Fruit fly (Drosophila melanogaster) whole organism, pupa: Measurements from ENCODE around the gene CG1532.

Source experiments
- CG10348 ChIP-seq: fragments of 200-800 bp; sonication (Bioruptor generic); IDR thresholded peaks from 2 replicates; pipeline ENCODE4 v1.3.6; 2022; ENCODE audit warnings: missing biosample characterization, missing genetic modification characterization
- CG12605 ChIP-seq: fragments of 200-800 bp; sonication (Bioruptor generic); IDR thresholded peaks from 2 replicates; pipeline ENCODE4 v1.3.6; 2022; ENCODE audit warnings: missing biosample characterization, missing genetic modification characterization
- CG13204 ChIP-seq: fragments of 200-800 bp; sonication (Bioruptor generic); optimal IDR thresholded peaks from 2 replicates; lab custom pipeline; 2018; ENCODE audit warnings: missing biosample characterization, mild to moderate bottlenecking, missing genetic modification characterization, moderate library complexity
- CG14655 ChIP-seq: fragments of 200-800 bp; sonication (Bioruptor generic); optimal IDR thresholded peaks from 3 replicates; lab custom pipeline; 2017; ENCODE audit warnings: mild to moderate bottlenecking, missing biosample characterization, missing genetic modification reagents, missing genetic modification characterization
- CG15710 ChIP-seq: fragments of 200-800 bp; sonication (Bioruptor generic); optimal IDR thresholded peaks from 2 replicates; lab custom pipeline; 2018; ENCODE audit warnings: missing biosample characterization, mild to moderate bottlenecking, missing genetic modification characterization, moderate library complexity
- CG17806 ChIP-seq: fragments of 200-800 bp; sonication (Bioruptor generic); optimal IDR thresholded peaks from 2 replicates; lab custom pipeline; 2018; ENCODE audit warnings: missing biosample characterization, mild to moderate bottlenecking, missing genetic modification characterization, moderate library complexity
- CG32121 ChIP-seq: fragments of 200-800 bp; sonication (Bioruptor generic); IDR thresholded peaks from 2 replicates; pipeline ENCODE4 v1.3.6; 2022; ENCODE audit warnings: missing biosample characterization, missing genetic modification characterization
- CG34367 ChIP-seq: fragments of 200-800 bp; sonication (Bioruptor generic); optimal IDR thresholded peaks from 2 replicates; lab custom pipeline; 2018; ENCODE audit warnings: missing biosample characterization, mild to moderate bottlenecking, missing genetic modification characterization
- CG4496 ChIP-seq: fragments of 200-800 bp; sonication (Bioruptor generic); IDR thresholded peaks from 3 replicates; pipeline ENCODE4 v1.3.6; 2022; ENCODE audit warnings: missing biosample characterization, missing genetic modification characterization
- CG8159 ChIP-seq: fragments of 200-800 bp; sonication (Bioruptor generic); optimal IDR thresholded peaks from 3 replicates; lab custom pipeline; 2018; ENCODE audit warnings: missing biosample characterization, mild to moderate bottlenecking, missing genetic modification characterization, moderate library complexity
- CG8301 ChIP-seq: fragments of 200-800 bp; sonication (Bioruptor generic); optimal IDR thresholded peaks from 2 replicates; lab custom pipeline; 2018; ENCODE audit warnings: missing biosample characterization, mild to moderate bottlenecking, missing genetic modification characterization
- CG9948 ChIP-seq: fragments of 200-800 bp; sonication (Bioruptor generic); optimal IDR thresholded peaks from 2 replicates; lab custom pipeline; 2018; ENCODE audit warnings: missing biosample characterization, mild to moderate bottlenecking, missing genetic modification characterization, moderate library complexity
- D1 ChIP-seq: fragments of 200-800 bp; sonication (Bioruptor generic); optimal IDR thresholded peaks from 2 replicates; lab custom pipeline; 2018; ENCODE audit warnings: missing biosample characterization, mild to moderate bottlenecking, missing genetic modification characterization, moderate library complexity
- EcR ChIP-seq: fragments of 200-800 bp; sonication (Bioruptor generic); optimal IDR thresholded peaks from 3 replicates; lab custom pipeline; 2019; ENCODE audit warnings: missing biosample characterization, missing genetic modification characterization, mild to moderate bottlenecking, moderate library complexity, missing genetic modification reagents
- Ets98B ChIP-seq: fragments of 200-800 bp; sonication (Bioruptor generic); IDR thresholded peaks from 2 replicates; pipeline ENCODE4 v1.3.6; 2022; ENCODE audit warnings: missing biosample characterization, missing genetic modification characterization
- Pif1A ChIP-seq: fragments of 200-800 bp; sonication (Bioruptor generic); optimal IDR thresholded peaks from 3 replicates; lab custom pipeline; 2016; ENCODE audit warnings: missing biosample characterization, missing genetic modification characterization
- Pif1B ChIP-seq: fragments of 200-800 bp; sonication (Bioruptor generic); optimal IDR thresholded peaks from 3 replicates; lab custom pipeline; 2016; ENCODE audit warnings: missing biosample characterization, missing genetic modification characterization
- Snoo ChIP-seq: fragments of 200-800 bp; sonication (Bioruptor generic); optimal IDR thresholded peaks from 3 replicates; lab custom pipeline; 2017; ENCODE audit warnings: missing biosample characterization, mild to moderate bottlenecking, missing genetic modification characterization, inconsistent platforms
- fd96Ca ChIP-seq: fragments of 200-800 bp; sonication (Bioruptor generic); IDR thresholded peaks from 3 replicates; pipeline ENCODE4 v1.3.6; 2022; ENCODE audit warnings: missing biosample characterization, missing genetic modification characterization
- gl ChIP-seq: fragments of 200-800 bp; sonication (Bioruptor generic); optimal IDR thresholded peaks from 2 replicates; lab custom pipeline; 2018; ENCODE audit warnings: missing biosample characterization, mild to moderate bottlenecking, missing genetic modification characterization
- rn ChIP-seq: fragments of 200-800 bp; sonication (Bioruptor generic); IDR thresholded peaks from 2 replicates; pipeline ENCODE4 v1.3.6; 2022; ENCODE audit warnings: missing biosample characterization, missing genetic modification characterization

The CG1532 gene

dm6 chrX:21060579-21060978, 32.4 kb upstream of the CG1532 start:
- TF ChIP-seq CG32121 (no peak), Ets98B (no peak), CG9948 (tag; lab: Kevin White, UChicago) (no peak), CG15710 (tag; lab: Kevin White, UChicago) (no peak), gl (tag; lab: Kevin White, UChicago) (no peak), fd96Ca (GFP tag; lab: Robert Waterston, UW) (no peak), Pif1A (no peak), CG13204 (GFP tag; lab: Kevin White, UChicago) (no peak), CG8159 (tag; lab: Kevin White, UChicago) (no peak), CG4496 (no peak), D1 (no peak), CG34367 (tag; lab: Kevin White, UChicago) (no peak), CG12605 (no peak), rn (no peak), CG10348 (GFP tag; lab: Robert Waterston, UW) (no peak), Snoo (tag; lab: Kevin White, UChicago) (no peak), CG17806 (tag; lab: Kevin White, UChicago) (no peak), CG8301 (tag; lab: Kevin White, UChicago) (no peak), Pif1B (GFP tag; lab: Kevin White, UChicago) (no peak), CG14655 (GFP tag; lab: Kevin White, UChicago) (no peak)
- TF ChIP-seq, all 21 proteins: peak for 0

- peak; percentile 49; the same call in 1 of the 2 replicates for TF ChIP-seq CG32121
- peak; percentile 71 for TF ChIP-seq Ets98B
- TF ChIP-seq CG17806 (tag; lab: Kevin White, UChicago) = peak; percentile 67
- TF ChIP-seq CG34367 (tag; lab: Kevin White, UChicago) = peak; percentile 78
- TF ChIP-seq Pif1B (GFP tag; lab: Kevin White, UChicago) = peak; percentile 85
- peak; percentile 23 for TF ChIP-seq D1
- peak; percentile 61 for TF ChIP-seq EcR (GFP tag; lab: Kevin White, UChicago)
- TF ChIP-seq CG15710 (tag; lab: Kevin White, UChicago) = peak; percentile 78
- no peak for TF ChIP-seq CG10348 (GFP tag; lab: Robert Waterston, UW)
- TF ChIP-seq fd96Ca (GFP tag; lab: Robert Waterston, UW) = peak; percentile 83
- no peak for TF ChIP-seq rn
- peak; percentile 80 for TF ChIP-seq CG8301 (tag; lab: Kevin White, UChicago)
- TF ChIP-seq Pif1A = peak; percentile 78
- peak; percentile 73 for TF ChIP-seq CG8159 (tag; lab: Kevin White, UChicago)
- TF ChIP-seq CG14655 (GFP tag; lab: Kevin White, UChicago) = peak; percentile 80
- 0 out of 2 replicates have a peak, but pooled peaks have one; percentile 33 for TF ChIP-seq CG12605
- peak; percentile 60 for TF ChIP-seq CG13204 (GFP tag; lab: Kevin White, UChicago)
- TF ChIP-seq CG9948 (tag; lab: Kevin White, UChicago) = peak; percentile 74
- TF ChIP-seq gl (tag; lab: Kevin White, UChicago) = peak; percentile 34
- peak; percentile 88 for TF ChIP-seq Snoo (tag; lab: Kevin White, UChicago)
- peak; percentile 82 for TF ChIP-seq CG4496
These were observed 30.8 kb upstream of the CG1532 start for dm6 chrX:21058991-21059390.

- no peak for TF ChIP-seq Ets98B
- no peak for TF ChIP-seq CG12605
- no peak for TF ChIP-seq CG34367 (tag; lab: Kevin White, UChicago)
- TF ChIP-seq CG32121 = no peak
- TF ChIP-seq Pif1B (GFP tag; lab: Kevin White, UChicago) = no peak
- TF ChIP-seq CG14655 (GFP tag; lab: Kevin White, UChicago) = no peak
- no peak for TF ChIP-seq D1
- TF ChIP-seq CG8159 (tag; lab: Kevin White, UChicago) = no peak
- no peak for TF ChIP-seq EcR (GFP tag; lab: Kevin White, UChicago)
- TF ChIP-seq fd96Ca (GFP tag; lab: Robert Waterston, UW) = no peak
- no peak for TF ChIP-seq CG9948 (tag; lab: Kevin White, UChicago)
- TF ChIP-seq Pif1A = no peak
- TF ChIP-seq rn = no peak
- TF ChIP-seq CG8301 (tag; lab: Kevin White, UChicago) = no peak
- no peak for TF ChIP-seq CG10348 (GFP tag; lab: Robert Waterston, UW)
- TF ChIP-seq gl (tag; lab: Kevin White, UChicago) = no peak
- no peak for TF ChIP-seq Snoo (tag; lab: Kevin White, UChicago)
- no peak for TF ChIP-seq CG13204 (GFP tag; lab: Kevin White, UChicago)
- TF ChIP-seq CG4496 = no peak
- TF ChIP-seq CG15710 (tag; lab: Kevin White, UChicago) = no peak
These were observed 30.3 kb upstream of the CG1532 start for dm6 chrX:21058437-21058836.

dm6 chrX:21056732-21057131, 28.6 kb upstream of the CG1532 start:
- TF ChIP-seq CG34367 (tag; lab: Kevin White, UChicago) = no peak
- no peak for TF ChIP-seq CG8159 (tag; lab: Kevin White, UChicago)
- no peak for TF ChIP-seq CG14655 (GFP tag; lab: Kevin White, UChicago)

dm6 chrX:21054963-21055480, 26.9 kb upstream of the CG1532 start:
- TF ChIP-seq CG34367 (tag; lab: Kevin White, UChicago) (no peak), CG8301 (tag; lab: Kevin White, UChicago) (peak; percentile 22), Ets98B (peak; percentile 61), CG14655 (GFP tag; lab: Kevin White, UChicago) (peak; percentile 36), gl (tag; lab: Kevin White, UChicago) (peak; percentile 51), CG13204 (GFP tag; lab: Kevin White, UChicago) (peak; percentile 69), CG15710 (tag; lab: Kevin White, UChicago) (peak; percentile 21), CG8159 (tag; lab: Kevin White, UChicago) (no peak), CG32121 (peak; percentile 58; the same call in 1 of the 2 replicates), CG17806 (tag; lab: Kevin White, UChicago) (no peak), EcR (GFP tag; lab: Kevin White, UChicago) (peak; percentile 64), fd96Ca (GFP tag; lab: Robert Waterston, UW) (peak; percentile 74; the same call in 2 of the 3 replicates), CG9948 (tag; lab: Kevin White, UChicago) (no peak), CG12605 (peak; percentile 58; the same call in 1 of the 2 replicates), Pif1A (no peak), rn (no peak), Snoo (tag; lab: Kevin White, UChicago) (no peak), Pif1B (GFP tag; lab: Kevin White, UChicago) (no peak), D1 (no peak), CG10348 (GFP tag; lab: Robert Waterston, UW) (no peak), CG4496 (peak; percentile 50; the same call in 2 of the 3 replicates)
